Fruit fly (Drosophila melanogaster) whole organism, embryonic: ENCODE results near the gene Mgat3.
A peak's percentile ranks its signal among the peaks of the same experiment; 100 is the strongest.

ENCODE experiments used
- CG10654 ChIP-seq: fragments of 200-800 bp; sonication (Bioruptor generic); optimal IDR thresholded peaks from 2 replicates; lab custom pipeline; 2016; ENCODE audit warnings: missing biosample characterization, missing genetic modification characterization
- CG17829 ChIP-seq: fragments of 200-800 bp; optimal IDR thresholded peaks from 2 replicates; lab custom pipeline; 2019; ENCODE audit warnings: missing biosample characterization, mild to moderate bottlenecking, missing genetic modification characterization, moderate library complexity
- CG8944 ChIP-seq: fragments of 200-800 bp; sonication (Bioruptor generic); optimal IDR thresholded peaks from 3 replicates; lab custom pipeline; 2016; ENCODE audit warnings: missing biosample characterization, missing genetic modification characterization
- NfI ChIP-seq: fragments of 200-800 bp; sonication (Bioruptor generic); optimal IDR thresholded peaks from 3 replicates; lab custom pipeline; 2018; ENCODE audit warnings: missing biosample characterization, mild to moderate bottlenecking, missing genetic modification characterization, moderate library complexity
- Side ChIP-seq: fragments of 200-800 bp; sonication (Bioruptor generic); optimal IDR thresholded peaks from 2 replicates; lab custom pipeline; 2016; ENCODE audit warnings: missing biosample characterization, missing genetic modification characterization
- tx ChIP-seq: fragments of 200-800 bp; sonication (Bioruptor generic); optimal IDR thresholded peaks from 2 replicates; lab custom pipeline; 2016; ENCODE audit warnings: missing biosample characterization, missing genetic modification characterization

DNA sequence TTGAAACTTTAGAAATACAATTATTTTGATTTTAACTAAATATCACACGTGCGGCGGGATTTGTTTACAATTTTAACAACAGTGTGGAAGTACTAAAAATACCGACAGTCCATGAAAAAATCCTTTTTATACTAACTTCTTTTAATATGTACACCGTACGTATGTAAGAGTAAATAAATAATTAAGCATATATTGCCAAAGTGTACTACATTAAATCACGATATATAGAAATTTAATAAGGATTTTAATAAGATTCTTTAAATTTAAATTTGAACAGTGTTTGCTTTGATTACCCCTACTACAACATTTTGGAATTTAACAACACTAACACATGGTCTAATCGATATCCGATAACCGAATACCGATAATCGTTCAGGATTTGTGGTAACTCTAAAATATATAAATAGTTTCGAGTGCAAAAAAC lies 39.8 kb upstream of the Mgat3 start, which contains the start of the genes Ski6 and CG16812:
- peak; percentile 65 for TF ChIP-seq CG10654 (GFP tag; lab: Kevin White, UChicago)
- peak; percentile 58 for TF ChIP-seq NfI (GFP tag; lab: Kevin White, UChicago)
- TF ChIP-seq tx (GFP tag; lab: Kevin White, UChicago): no peak
- TF ChIP-seq Side: no peak
- TF ChIP-seq CG17829: peak; percentile 87
- no peak for TF ChIP-seq CG8944 (GFP tag; lab: Kevin White, UChicago)
